Fruit fly (Drosophila melanogaster): ENCODE results near the gene CG3655.

- TF ChIP-seq Dll (optimal IDR thresholded peaks at IDR 0.05) (no peak), psq (optimal IDR thresholded peaks at IDR 0.05) (no peak), CG8478 (optimal IDR thresholded peaks at IDR 0.05) (no peak), usp (GFP tag; optimal IDR thresholded peaks at IDR 0.05) (no peak), pan (optimal IDR thresholded peaks at IDR 0.05) (no peak), EcR (GFP tag; optimal IDR thresholded peaks at IDR 0.05) (no peak)
Observed at dm6 chrX:1045924-1046323, 88.8 kb downstream of the CG3655 start, which contains the start of gene CG42259.

Data from whole organism.